Worm (Caenorhabditis elegans): ENCODE results near the gene F53B7.4.

F53B7.4 gene

ce11 chrV:11014758-11015157 is 12.4 kb upstream of the F53B7.4 start:
- TF ChIP-seq ham-2 (GFP tag; optimal IDR thresholded peaks at IDR 0.05) (no peak), ceh-83 (GFP tag; optimal IDR thresholded peaks at IDR 0.05) (no peak), ztf-11 (tag; optimal IDR thresholded peaks at IDR 0.05) (no peak), mep-1 (tag; optimal IDR thresholded peaks at IDR 0.05) (no peak), ceh-43 (GFP tag; optimal IDR thresholded peaks at IDR 0.05) (no peak)

DNA sequence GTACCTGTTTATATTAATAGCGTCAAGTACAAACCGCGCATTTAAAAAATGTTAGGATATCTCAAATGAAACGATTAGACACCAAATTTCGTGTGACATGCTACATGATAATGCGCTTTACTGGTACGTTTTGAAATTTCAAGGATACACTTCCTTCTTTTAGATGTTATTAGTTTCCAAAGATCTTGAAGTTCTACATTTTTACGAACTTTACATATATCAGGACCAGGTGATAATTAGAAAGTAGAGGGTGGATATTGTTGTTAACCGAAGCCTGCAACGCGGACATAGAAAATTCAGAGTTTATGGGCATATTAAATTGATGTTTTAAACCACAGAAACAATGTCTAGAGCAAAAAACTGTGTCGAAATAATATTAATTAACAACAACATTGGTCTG is 10.8 kb upstream of the F53B7.4 start:
- no peak for TF ChIP-seq sptf-1 (tag; optimal IDR thresholded peaks at IDR 0.05)
- no peak for TF ChIP-seq bed-3 (GFP tag; optimal IDR thresholded peaks at IDR 0.05)
- no peak for TF ChIP-seq cnd-1 (tag; optimal IDR thresholded peaks at IDR 0.05)
- no peak for TF ChIP-seq zip-8 (tag; optimal IDR thresholded peaks at IDR 0.05)
- TF ChIP-seq nhr-12 (tag; optimal IDR thresholded peaks at IDR 0.05): no peak
- no peak for TF ChIP-seq flh-1 (GFP tag; optimal IDR thresholded peaks at IDR 0.05)
- TF ChIP-seq elt-1 (tag; optimal IDR thresholded peaks at IDR 0.05; ENCODE audit: borderline replicate concordance, insufficient read depth): no peak
- no peak for TF ChIP-seq ces-1 (GFP tag; optimal IDR thresholded peaks at IDR 0.05)
- no peak for TF ChIP-seq ham-2 (GFP tag; optimal IDR thresholded peaks at IDR 0.05)
- no peak for TF ChIP-seq blmp-1 (tag; optimal IDR thresholded peaks at IDR 0.05)
- no peak for TF ChIP-seq nhr-237 (tag; optimal IDR thresholded peaks at IDR 0.05)
- TF ChIP-seq lin-32 (GFP tag; optimal IDR thresholded peaks at IDR 0.05): no peak

DNA sequence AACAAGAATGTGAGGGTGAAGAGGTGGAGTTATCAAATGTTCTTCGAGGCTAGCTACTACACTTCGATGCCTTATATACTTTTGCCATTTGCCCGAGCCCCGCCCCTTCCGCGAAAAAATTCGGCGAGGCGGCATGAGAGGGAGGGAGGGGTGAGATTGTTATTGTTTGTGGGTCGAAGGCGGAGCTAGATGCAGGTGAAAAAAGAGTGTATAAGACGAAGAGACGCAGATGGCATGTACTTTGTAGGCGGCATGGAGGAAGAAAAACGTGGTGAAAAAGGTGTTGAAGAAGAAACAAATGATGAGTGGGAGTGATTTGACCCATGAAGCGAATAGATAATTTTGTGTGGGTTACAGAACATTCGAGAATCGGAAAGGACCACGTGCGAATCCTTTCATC is 10.1 kb upstream of the F53B7.4 start, which contains the start of gene C13G3.1:
TSS of gene C13G3.1 (minus strand) at position 47 of the 400 bp plus-strand sequence.
- TF ChIP-seq pha-4 (tag; optimal IDR thresholded peaks at IDR 0.05) (no peak), sptf-1 (tag; optimal IDR thresholded peaks at IDR 0.05) (no peak), mls-2 (tag; optimal IDR thresholded peaks at IDR 0.05) (no peak), drap-1 (GFP tag; optimal IDR thresholded peaks at IDR 0.05) (no peak), nhr-28 (tag; optimal IDR thresholded peaks at IDR 0.05) (no peak)

DNA sequence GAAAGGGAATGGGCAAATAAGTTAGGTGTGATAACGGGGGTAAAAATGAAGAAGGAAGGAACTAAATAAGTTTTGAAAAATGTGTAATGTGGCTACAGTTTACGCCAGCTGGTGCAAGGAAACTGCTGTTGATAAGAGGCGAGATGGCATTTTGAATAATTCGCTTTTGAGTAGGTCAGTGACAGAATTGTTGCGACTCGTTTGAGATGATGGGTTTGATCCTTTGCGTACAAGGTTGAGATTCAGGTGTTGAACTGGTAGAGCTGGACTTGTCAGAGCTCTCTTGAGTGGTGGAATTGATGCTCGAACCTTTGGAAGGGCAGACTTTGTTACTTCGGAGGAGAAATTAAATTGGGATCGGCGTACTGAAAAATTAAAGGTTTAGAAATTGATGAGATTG is 9.5 kb upstream of the F53B7.4 start:
- TF ChIP-seq elt-3 (tag; optimal IDR thresholded peaks at IDR 0.05) (no peak), flh-1 (GFP tag; optimal IDR thresholded peaks at IDR 0.05) (no peak), nhr-28 (tag; optimal IDR thresholded peaks at IDR 0.05) (no peak), sem-2 (GFP tag; optimal IDR thresholded peaks at IDR 0.05) (no peak), pha-4 (tag; optimal IDR thresholded peaks at IDR 0.05) (no peak), sptf-1 (tag; optimal IDR thresholded peaks at IDR 0.05) (no peak), ztf-11 (tag; optimal IDR thresholded peaks at IDR 0.05) (no peak), nhr-2 (tag; optimal IDR thresholded peaks at IDR 0.05) (no peak), elt-1 (tag; optimal IDR thresholded peaks at IDR 0.05; ENCODE audit: borderline replicate concordance, insufficient read depth) (no peak), ces-1 (GFP tag; optimal IDR thresholded peaks at IDR 0.05) (no peak), snpc-4 (tag; optimal IDR thresholded peaks at IDR 0.05) (no peak), zip-8 (tag; optimal IDR thresholded peaks at IDR 0.05) (no peak), unc-62 (GFP tag; optimal IDR thresholded peaks at IDR 0.05) (no peak), cnd-1 (tag; optimal IDR thresholded peaks at IDR 0.05) (no peak), nhr-12 (tag; optimal IDR thresholded peaks at IDR 0.05) (no peak), mab-5 (tag; optimal IDR thresholded peaks at IDR 0.05) (no peak), ceh-39 (tag; optimal IDR thresholded peaks at IDR 0.05) (no peak), nhr-237 (tag; optimal IDR thresholded peaks at IDR 0.05) (no peak), lin-13 (tag; optimal IDR thresholded peaks at IDR 0.05) (no peak)

ce11 chrV:11010768-11011167 is 8.4 kb upstream of the F53B7.4 start:
- TF ChIP-seq hlh-1 (tag; optimal IDR thresholded peaks at IDR 0.05): no peak
- TF ChIP-seq mls-2 (tag; optimal IDR thresholded peaks at IDR 0.05): no peak
- TF ChIP-seq cnd-1 (tag; optimal IDR thresholded peaks at IDR 0.05): no peak
- TF ChIP-seq snpc-4 (tag; optimal IDR thresholded peaks at IDR 0.05): no peak
- no peak for TF ChIP-seq ces-1 (GFP tag; optimal IDR thresholded peaks at IDR 0.05)
- no peak for TF ChIP-seq mep-1 (tag; optimal IDR thresholded peaks at IDR 0.05)
- no peak for TF ChIP-seq flh-1 (GFP tag; optimal IDR thresholded peaks at IDR 0.05)
- TF ChIP-seq nhr-237 (tag; optimal IDR thresholded peaks at IDR 0.05): no peak
- TF ChIP-seq lin-32 (GFP tag; optimal IDR thresholded peaks at IDR 0.05): no peak
- no peak for TF ChIP-seq unc-62 (GFP tag; optimal IDR thresholded peaks at IDR 0.05)
- TF ChIP-seq elt-1 (tag; optimal IDR thresholded peaks at IDR 0.05; ENCODE audit: borderline replicate concordance, insufficient read depth): no peak
- TF ChIP-seq bed-3 (GFP tag; optimal IDR thresholded peaks at IDR 0.05): no peak
- no peak for TF ChIP-seq pha-4 (tag; optimal IDR thresholded peaks at IDR 0.05)
- TF ChIP-seq tbx-8 (GFP tag; optimal IDR thresholded peaks at IDR 0.05): no peak
